Worm (Caenorhabditis elegans) whole organism, young adult: ENCODE results near the gene zgpa-1.

Experiments used
- B0019.2 ChIP-seq: fragments of 200-800 bp; sonication (Bioruptor generic); conservative IDR thresholded peaks from 2 replicates; pipeline ENCODE4 v1.3.6; 2022; ENCODE audit warnings: missing genetic modification reagents, missing genetic modification characterization, missing compliant biosample characterization
- C17E4.6 ChIP-seq: fragments of 200-800 bp; sonication (Bioruptor generic); IDR thresholded peaks from 2 replicates; pipeline ENCODE4 v1.3.6; 2022; ENCODE audit warnings: missing genetic modification reagents, missing genetic modification characterization, missing compliant biosample characterization
- D2030.7 ChIP-seq: fragments of 200-800 bp; sonication (Bioruptor generic); IDR thresholded peaks from 2 replicates; pipeline ENCODE4 v1.3.6; 2022; ENCODE audit warnings: missing genetic modification reagents, missing genetic modification characterization, missing compliant biosample characterization
- F10E7.11 ChIP-seq: sonication (generic microtip); optimal IDR thresholded peaks from 2 replicates; lab custom pipeline; 2017; ENCODE audit warnings: mild to moderate bottlenecking, missing genetic modification characterization, moderate library complexity, missing compliant biosample characterization
- F33H1.4 ChIP-seq: fragments of 200-800 bp; sonication (Bioruptor generic); IDR thresholded peaks from 2 replicates; pipeline ENCODE4 v1.3.6; 2022; ENCODE audit warnings: missing genetic modification reagents, missing genetic modification characterization, missing compliant biosample characterization
- F37B4.10 ChIP-seq: fragments of 200-800 bp; sonication (Bioruptor generic); IDR thresholded peaks from 2 replicates; pipeline ENCODE4 v1.3.6; 2022; ENCODE audit warnings: missing genetic modification characterization, missing compliant biosample characterization
- F49E8.2 ChIP-seq: sonication (generic microtip); optimal IDR thresholded peaks from 3 replicates; lab custom pipeline; 2017; ENCODE audit warnings: missing genetic modification characterization, mild to moderate bottlenecking, missing compliant biosample characterization, antibody characterized with exemption, moderate library complexity; ENCODE audit not compliant: insufficient read depth
- F55B11.4 ChIP-seq: sonication (generic microtip); optimal IDR thresholded peaks from 2 replicates; lab custom pipeline; 2016; ENCODE audit warnings: missing compliant biosample characterization, missing genetic modification characterization, borderline replicate concordance; ENCODE audit not compliant: insufficient read depth
- K11D2.4 ChIP-seq: fragments of 200-800 bp; sonication (Bioruptor generic); IDR thresholded peaks from 2 replicates; pipeline ENCODE4 v1.3.6; 2022; ENCODE audit warnings: missing genetic modification reagents, missing genetic modification characterization, missing compliant biosample characterization
- aptf-2 ChIP-seq: fragments of 200-800 bp; sonication (Bioruptor generic); conservative IDR thresholded peaks from 2 replicates; pipeline ENCODE4 v1.3.6; 2022; ENCODE audit warnings: missing genetic modification reagents, missing genetic modification characterization, missing compliant biosample characterization
- atf-7 ChIP-seq: sonication (generic microtip); optimal IDR thresholded peaks from 2 replicates; lab custom pipeline; 2017; ENCODE audit warnings: mild to moderate bottlenecking, missing genetic modification characterization, missing compliant biosample characterization
- athp-1 ChIP-seq: sonication (generic microtip); optimal IDR thresholded peaks from 2 replicates; lab custom pipeline; 2017; ENCODE audit warnings: mild to moderate bottlenecking, missing genetic modification characterization, missing compliant biosample characterization
- bed-1 ChIP-seq: fragments of 200-800 bp; sonication (Bioruptor generic); IDR thresholded peaks from 2 replicates; pipeline ENCODE4 v1.3.6; 2022; ENCODE audit warnings: missing genetic modification reagents, missing genetic modification characterization, missing compliant biosample characterization
- ceh-100 ChIP-seq: fragments of 200-800 bp; sonication (Bioruptor generic); IDR thresholded peaks from 2 replicates; pipeline ENCODE4 v1.3.6; 2022; ENCODE audit warnings: missing genetic modification reagents, missing genetic modification characterization, missing compliant biosample characterization
- dox-1 ChIP-seq: fragments of 200-800 bp; sonication (Bioruptor generic); IDR thresholded peaks from 2 replicates; pipeline ENCODE4 v1.3.6; 2022; ENCODE audit warnings: missing genetic modification reagents, missing genetic modification characterization, missing compliant biosample characterization
- dpff-1 ChIP-seq: sonication (generic microtip); optimal IDR thresholded peaks from 2 replicates; lab custom pipeline; 2017; ENCODE audit warnings: mild to moderate bottlenecking, missing genetic modification characterization, missing compliant biosample characterization
- dpl-1 ChIP-seq: fragments of 150-350 bp; optimal IDR thresholded peaks from 2 replicates; lab custom pipeline; 2014; ENCODE audit warnings: missing biosample characterization, missing genetic modification reagents, missing genetic modification characterization
- efl-1 ChIP-seq: fragments of 150-350 bp; optimal IDR thresholded peaks from 2 replicates; lab custom pipeline; 2014; ENCODE audit warnings: missing biosample characterization, missing genetic modification reagents, missing genetic modification characterization
- fkh-3 ChIP-seq: sonication (generic microtip); optimal IDR thresholded peaks from 2 replicates; lab custom pipeline; 2016; ENCODE audit warnings: mild to moderate bottlenecking, missing genetic modification characterization, missing compliant biosample characterization
- gei-17 ChIP-seq: fragments of 200-800 bp; sonication (Bioruptor generic); optimal IDR thresholded peaks from 2 replicates; lab custom pipeline; 2018; ENCODE audit warnings: mild to moderate bottlenecking, missing genetic modification characterization, missing compliant biosample characterization
- hlh-26 ChIP-seq: fragments of 200-800 bp; sonication (Bioruptor generic); conservative IDR thresholded peaks from 2 replicates; pipeline ENCODE4 v1.3.6; 2022; ENCODE audit warnings: missing genetic modification reagents, missing genetic modification characterization, missing compliant biosample characterization
- let-607 ChIP-seq, 2 experiments: fragments of 200-800 bp in 1 of 2; sonication (Bioruptor generic) in 1 of 2; sonication (generic microtip) in 1 of 2; optimal IDR thresholded peaks; 2 replicates each; lab custom pipeline; 2016 to 2018; ENCODE audit warnings: mild to moderate bottlenecking in 2 of 2, missing compliant biosample characterization in 2 of 2, missing genetic modification characterization in 2 of 2, moderate library complexity in 2 of 2, missing genotype in 1 of 2
- lin-26 ChIP-seq: fragments of 200-800 bp; sonication (Bioruptor generic); IDR thresholded peaks from 2 replicates; pipeline ENCODE4 v1.3.6; 2022; ENCODE audit warnings: missing genetic modification reagents, missing genetic modification characterization, missing compliant biosample characterization
- lin-35 ChIP-seq, 3 experiments: fragments of 150-350 bp in 2 of 3; sonication (generic microtip) in 1 of 3; optimal IDR thresholded peaks; 2 replicates each; lab custom pipeline; 2014 to 2018; ENCODE audit warnings: missing biosample characterization in 3 of 3, missing genetic modification characterization in 3 of 3, missing genetic modification reagents in 3 of 3
- lin-54 ChIP-seq: fragments of 200-800 bp; sonication (Bioruptor generic); optimal IDR thresholded peaks from 2 replicates; lab custom pipeline; 2018; ENCODE audit warnings: mild to moderate bottlenecking, missing genetic modification characterization, missing compliant biosample characterization
- lsl-1 ChIP-seq: fragments of 200-800 bp; sonication (Bioruptor generic); optimal IDR thresholded peaks from 2 replicates; lab custom pipeline; 2018; ENCODE audit warnings: mild to moderate bottlenecking, missing genetic modification characterization, moderate library complexity, missing compliant biosample characterization
- madf-6 ChIP-seq: fragments of 200-800 bp; sonication (Bioruptor generic); IDR thresholded peaks from 2 replicates; pipeline ENCODE4 v1.3.6; 2022; ENCODE audit warnings: missing genetic modification reagents, missing genetic modification characterization, missing compliant biosample characterization
- madf-8 ChIP-seq: fragments of 200-800 bp; sonication (Bioruptor generic); conservative IDR thresholded peaks from 2 replicates; pipeline ENCODE4 v1.3.6; 2022; ENCODE audit warnings: missing genetic modification reagents, missing genetic modification characterization, missing compliant biosample characterization
- mcd-1 ChIP-seq: fragments of 200-800 bp; sonication (Bioruptor generic); IDR thresholded peaks from 2 replicates; pipeline ENCODE4 v1.3.6; 2022; ENCODE audit warnings: missing genetic modification reagents, missing genetic modification characterization, missing compliant biosample characterization
- mel-28 ChIP-seq: sonication (generic microtip); optimal IDR thresholded peaks from 2 replicates; lab custom pipeline; 2016; ENCODE audit warnings: borderline replicate concordance, mild to moderate bottlenecking, missing genetic modification characterization, missing compliant biosample characterization
- nfya-2 ChIP-seq: fragments of 200-800 bp; sonication (Bioruptor generic); IDR thresholded peaks from 2 replicates; pipeline ENCODE4 v1.3.6; 2022; ENCODE audit warnings: missing genetic modification reagents, missing genetic modification characterization, missing compliant biosample characterization
- nfyb-1 ChIP-seq: fragments of 200-800 bp; sonication (Bioruptor generic); IDR thresholded peaks from 2 replicates; pipeline ENCODE4 v1.3.6; 2022; ENCODE audit warnings: missing genetic modification reagents, missing genetic modification characterization, missing compliant biosample characterization
- rpc-1 ChIP-seq, 2 experiments: fragments of 150-350 bp in 1 of 2; sonication (generic microtip) in 1 of 2; optimal IDR thresholded peaks; 2 replicates each; lab custom pipeline; 2014 to 2018; ENCODE audit warnings: missing biosample characterization in 1 of 2, missing genetic modification characterization in 1 of 2, missing genetic modification reagents in 1 of 2, missing genotype in 1 of 2
- sdz-38 ChIP-seq: sonication (generic microtip); optimal IDR thresholded peaks from 2 replicates; lab custom pipeline; 2016; ENCODE audit warnings: missing genotype, missing genetic modification characterization, missing compliant biosample characterization
- snpc-1.3 ChIP-seq: sonication (generic microtip); optimal IDR thresholded peaks from 2 replicates; lab custom pipeline; 2017; ENCODE audit warnings: missing genetic modification characterization, mild to moderate bottlenecking, missing compliant biosample characterization, antibody characterized with exemption, moderate library complexity, missing genotype, missing genetic modification reagents; ENCODE audit not compliant: insufficient read depth
- snpc-3.4 ChIP-seq: sonication (generic microtip); optimal IDR thresholded peaks from 2 replicates; lab custom pipeline; 2017; ENCODE audit warnings: missing genetic modification characterization, mild to moderate bottlenecking, missing compliant biosample characterization, antibody characterized with exemption, moderate library complexity, missing genotype, missing genetic modification reagents
- snpc-4 ChIP-seq, 5 experiments: fragments of 150-350 bp in 1 of 5; sonication (generic microtip) in 4 of 5; optimal IDR thresholded peaks; 2 replicates each; lab custom pipeline; 2014 to 2018; ENCODE audit warnings: missing genetic modification characterization in 5 of 5, missing biosample characterization in 3 of 5, antibody characterized with exemption in 2 of 5, mild to moderate bottlenecking in 2 of 5, missing compliant biosample characterization in 2 of 5, missing genotype in 2 of 5, moderate library complexity in 2 of 5, missing genetic modification reagents in 1 of 5
- somi-1 ChIP-seq: fragments of 200-800 bp; sonication (Bioruptor generic); optimal IDR thresholded peaks from 2 replicates; lab custom pipeline; 2018; ENCODE audit warnings: mild to moderate bottlenecking, missing genetic modification characterization, missing compliant biosample characterization
- xnd-1 ChIP-seq: sonication (generic microtip); optimal IDR thresholded peaks from 2 replicates; lab custom pipeline; 2016; ENCODE audit warnings: missing genotype, missing genetic modification reagents, missing genetic modification characterization, missing compliant biosample characterization
- zim-3 ChIP-seq: sonication (generic microtip); optimal IDR thresholded peaks from 2 replicates; lab custom pipeline; 2017; ENCODE audit warnings: mild to moderate bottlenecking, missing genetic modification characterization, moderate library complexity, missing compliant biosample characterization
- ztf-22 ChIP-seq: fragments of 200-800 bp; sonication (Bioruptor generic); optimal IDR thresholded peaks from 2 replicates; lab custom pipeline; 2018; ENCODE audit warnings: mild to moderate bottlenecking, missing genetic modification characterization, moderate library complexity, missing compliant biosample characterization

The zgpa-1 gene

DNA sequence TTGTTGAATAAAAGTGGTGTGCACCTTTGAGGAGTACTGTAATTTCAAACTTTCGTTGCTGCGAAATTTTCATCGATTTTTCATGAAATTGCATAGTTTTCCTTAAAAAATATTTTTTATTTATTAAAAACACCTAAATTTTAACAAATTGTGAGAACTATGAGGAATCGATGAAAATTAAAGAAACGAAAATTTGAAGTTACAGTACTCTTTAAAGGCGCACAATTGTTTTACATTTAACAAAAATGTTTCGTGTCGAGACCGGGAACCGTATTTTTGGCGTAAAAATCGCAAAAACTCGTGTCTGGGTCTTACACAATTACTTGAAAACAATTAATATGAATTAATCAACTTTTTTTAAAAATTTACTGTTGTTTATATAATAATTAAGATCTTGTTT, 42.4 kb downstream of the zgpa-1 start, which contains the start of gene rdl-1:
rdl-1 (minus strand) TSS at position 101 of the 400 bp plus-strand sequence.
- TF ChIP-seq somi-1 (GFP tag; lab: Kevin White, UChicago) = no peak
- TF ChIP-seq lsl-1 (GFP tag; lab: Kevin White, UChicago) = peak; percentile 38

DNA sequence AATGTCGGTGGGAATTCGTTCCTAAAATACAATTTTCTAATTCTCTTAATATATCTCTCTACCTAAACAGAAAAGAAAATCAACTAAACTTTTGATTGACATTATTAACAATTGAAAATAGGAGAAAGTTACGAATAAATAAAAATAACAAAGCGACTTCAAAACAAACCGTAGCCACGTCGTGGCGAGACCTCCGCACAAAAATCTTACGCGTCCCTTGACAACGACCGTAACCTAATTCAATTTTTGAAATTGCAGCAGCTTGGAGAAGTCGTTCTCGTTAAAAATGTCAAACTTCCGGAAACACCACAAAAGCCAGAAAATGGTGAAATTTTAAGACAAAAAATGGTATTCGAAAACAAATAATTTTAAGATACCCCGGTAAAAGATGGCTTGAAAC, 48.3 kb downstream of the zgpa-1 start:
- TF ChIP-seq mel-28 (tag; lab: Kevin White, UChicago) = no peak
- no peak for TF ChIP-seq K11D2.4
- TF ChIP-seq dox-1 (GFP tag; lab: Robert Waterston, UW) = no peak
- peak; percentile 93 for TF ChIP-seq lsl-1 (GFP tag; lab: Kevin White, UChicago)
- no peak for TF ChIP-seq lin-26 (GFP tag; lab: Robert Waterston, UW)
- no peak for TF ChIP-seq C17E4.6 (GFP tag; lab: Robert Waterston, UW)
- 0 out of 2 replicates have a peak, but pooled peaks have one; percentile 17 for TF ChIP-seq D2030.7 (GFP tag; lab: Robert Waterston, UW)
- TF ChIP-seq nfya-2 (GFP tag; lab: Robert Waterston, UW) = no peak
- TF ChIP-seq mcd-1 (GFP tag; lab: Robert Waterston, UW) = no peak
- TF ChIP-seq madf-6 (GFP tag; lab: Robert Waterston, UW) = peak; percentile 92
- no peak for TF ChIP-seq athp-1 (tag; lab: Kevin White, UChicago)
- TF ChIP-seq nfyb-1 (GFP tag; lab: Robert Waterston, UW) = no peak
- peak; percentile 58 for TF ChIP-seq madf-8 (GFP tag; lab: Robert Waterston, UW)
- no peak for TF ChIP-seq B0019.2
- TF ChIP-seq F49E8.2 (tag; lab: Kevin White, UChicago) = peak; percentile 39
- TF ChIP-seq rpc-1 (optimal IDR thresholded peaks at IDR 0.05; lab: Kevin White, UChicago) = no peak
- no peak for TF ChIP-seq rpc-1 (tag; optimal IDR thresholded peaks at IDR 0.05; lab: Kevin White, UChicago)
- no peak for TF ChIP-seq aptf-2 (GFP tag; lab: Robert Waterston, UW)
- no peak for TF ChIP-seq bed-1 (GFP tag; lab: Robert Waterston, UW)
- peak; percentile 93 for TF ChIP-seq F33H1.4
- TF ChIP-seq lin-35 (GFP tag; optimal IDR thresholded peaks at IDR 0.05; lab: Kevin White, UChicago) = no peak
- TF ChIP-seq sdz-38 = no peak
- TF ChIP-seq let-607 (tag; optimal IDR thresholded peaks at IDR 0.05; lab: Kevin White, UChicago) = no peak
- no peak for TF ChIP-seq zim-3 (tag; lab: Kevin White, UChicago)
- TF ChIP-seq F37B4.10 (GFP tag; lab: Robert Waterston, UW) = no peak
- no peak for TF ChIP-seq dpff-1 (tag; lab: Kevin White, UChicago)
- peak; percentile 28 for TF ChIP-seq snpc-1.3 (tag; lab: Kevin White, UChicago)
- no peak for TF ChIP-seq snpc-4 (GFP tag; optimal IDR thresholded peaks at IDR 0.05; lab: Kevin White, UChicago)
- peak in 2 of 4 experiments; percentile 24 to 25 for TF ChIP-seq snpc-4 (tag; optimal IDR thresholded peaks at IDR 0.05; lab: Kevin White, UChicago)
- TF ChIP-seq fkh-3 (tag; lab: Kevin White, UChicago) = no peak
- TF ChIP-seq xnd-1 = peak; percentile 91
- no peak for TF ChIP-seq dpl-1 (GFP tag; lab: Kevin White, UChicago)
- TF ChIP-seq F55B11.4 = no peak
- TF ChIP-seq snpc-3.4 (tag; lab: Kevin White, UChicago) = peak; percentile 3
- no peak for TF ChIP-seq F10E7.11 (tag; lab: Kevin White, UChicago)
- peak; percentile 63 for TF ChIP-seq lin-54
- no peak for TF ChIP-seq ceh-100
- TF ChIP-seq efl-1 (GFP tag; lab: Kevin White, UChicago) = no peak
- no peak for TF ChIP-seq ztf-22 (GFP tag; lab: Kevin White, UChicago)
- TF ChIP-seq gei-17 (GFP tag; lab: Kevin White, UChicago) = no peak
- no peak for TF ChIP-seq atf-7 (tag; lab: Kevin White, UChicago)
- TF ChIP-seq hlh-26 (GFP tag; lab: Robert Waterston, UW) = no peak
- TF ChIP-seq, all 124 proteins: peak for 11
